Fruit fly (Drosophila melanogaster) whole organism, embryonic: ENCODE results near the gene mora.

ENCODE experiments used
- Adf1 ChIP-seq: fragments of 200-800 bp; sonication (Bioruptor generic); IDR thresholded peaks from 2 replicates; pipeline ENCODE4 v1.3.6; 2022; ENCODE audit warnings: missing biosample characterization, missing genetic modification characterization
- CG1024 ChIP-seq: fragments of 200-800 bp; sonication (Bioruptor generic); IDR thresholded peaks from 2 replicates; pipeline ENCODE4 v1.3.6; 2022; ENCODE audit warnings: missing biosample characterization, missing genetic modification characterization
- CG10267 ChIP-seq: fragments of 200-800 bp; sonication (Bioruptor generic); optimal IDR thresholded peaks from 2 replicates; lab custom pipeline; 2018; ENCODE audit warnings: missing biosample characterization, mild to moderate bottlenecking, missing genetic modification characterization, moderate library complexity
- CG11695 ChIP-seq: fragments of 200-800 bp; sonication (Bioruptor generic); IDR thresholded peaks from 3 replicates; pipeline ENCODE4 v1.3.6; 2022; ENCODE audit warnings: missing biosample characterization, missing genetic modification characterization
- CG12236 ChIP-seq: fragments of 200-800 bp; sonication (Bioruptor generic); optimal IDR thresholded peaks from 2 replicates; lab custom pipeline; 2016; ENCODE audit warnings: missing biosample characterization, missing genetic modification characterization
- CG12299 ChIP-seq: fragments of 200-800 bp; sonication (Bioruptor generic); optimal IDR thresholded peaks from 2 replicates; lab custom pipeline; 2018; ENCODE audit warnings: missing biosample characterization, mild to moderate bottlenecking, missing genetic modification characterization
- CG12942 ChIP-seq: fragments of 200-800 bp; sonication (Bioruptor generic); optimal IDR thresholded peaks from 3 replicates; lab custom pipeline; 2016; ENCODE audit warnings: missing biosample characterization, missing genetic modification characterization
- CG15601 ChIP-seq: fragments of 200-800 bp; sonication (Bioruptor generic); optimal IDR thresholded peaks from 3 replicates; lab custom pipeline; 2019; ENCODE audit warnings: missing biosample characterization, mild to moderate bottlenecking, missing genetic modification characterization, moderate library complexity
- CG1603 ChIP-seq: fragments of 200-800 bp; sonication (Bioruptor generic); optimal IDR thresholded peaks from 2 replicates; lab custom pipeline; 2019; ENCODE audit warnings: missing biosample characterization, mild to moderate bottlenecking, missing genetic modification characterization, moderate library complexity
- CG17361 ChIP-seq: fragments of 200-800 bp; sonication (Bioruptor generic); IDR thresholded peaks from 3 replicates; pipeline ENCODE4 v1.3.6; 2022; ENCODE audit warnings: missing biosample characterization, missing genetic modification characterization
- CG17802 ChIP-seq: fragments of 200-800 bp; sonication (Bioruptor generic); optimal IDR thresholded peaks from 2 replicates; lab custom pipeline; 2018; ENCODE audit warnings: missing biosample characterization, mild to moderate bottlenecking, missing genetic modification characterization, moderate library complexity
- CG17912 ChIP-seq: fragments of 200-800 bp; sonication (Bioruptor generic); optimal IDR thresholded peaks from 2 replicates; lab custom pipeline; 2018; ENCODE audit warnings: missing biosample characterization, mild to moderate bottlenecking, missing genetic modification characterization
- CG1832 ChIP-seq: fragments of 200-800 bp; sonication (Bioruptor generic); optimal IDR thresholded peaks from 2 replicates; lab custom pipeline; 2017; ENCODE audit warnings: missing biosample characterization, mild to moderate bottlenecking, missing genetic modification characterization, inconsistent platforms
- CG18476 ChIP-seq: fragments of 200-800 bp; sonication (Bioruptor generic); optimal IDR thresholded peaks from 2 replicates; lab custom pipeline; 2016; ENCODE audit warnings: missing biosample characterization, mild to moderate bottlenecking, missing genetic modification characterization
- CG31365 ChIP-seq: fragments of 200-800 bp; sonication (Bioruptor generic); optimal IDR thresholded peaks from 2 replicates; lab custom pipeline; 2018; ENCODE audit warnings: missing biosample characterization, mild to moderate bottlenecking, missing genetic modification characterization
- CG4854 ChIP-seq: fragments of 200-800 bp; sonication (Bioruptor generic); optimal IDR thresholded peaks from 2 replicates; lab custom pipeline; 2016; ENCODE audit warnings: missing biosample characterization, missing genetic modification characterization, inconsistent platforms
- CG6683 ChIP-seq: fragments of 200-800 bp; sonication (Bioruptor generic); optimal IDR thresholded peaks from 2 replicates; lab custom pipeline; 2017; ENCODE audit warnings: missing biosample characterization, mild to moderate bottlenecking, missing genetic modification characterization, missing genetic modification reagents
- CG6854 ChIP-seq: fragments of 200-800 bp; sonication (Bioruptor generic); optimal IDR thresholded peaks from 3 replicates; lab custom pipeline; 2017; ENCODE audit warnings: missing biosample characterization, mild to moderate bottlenecking, missing genetic modification characterization
- CG7786 ChIP-seq: fragments of 200-800 bp; sonication (Bioruptor generic); optimal IDR thresholded peaks from 2 replicates; lab custom pipeline; 2016; ENCODE audit warnings: missing biosample characterization, missing genetic modification characterization
- CG7963 ChIP-seq: fragments of 200-800 bp; sonication (Bioruptor generic); IDR thresholded peaks from 3 replicates; pipeline ENCODE4 v1.3.6; 2022; ENCODE audit warnings: missing biosample characterization, missing genetic modification characterization; ENCODE audit not compliant: partially characterized antibody
- CG8281 ChIP-seq: fragments of 200-800 bp; sonication (Bioruptor generic); optimal IDR thresholded peaks from 2 replicates; lab custom pipeline; 2018; ENCODE audit warnings: missing biosample characterization, mild to moderate bottlenecking, missing genetic modification characterization, moderate library complexity
- CG8290 ChIP-seq, 3 experiments: fragments of 200-800 bp; sonication (Bioruptor generic); optimal IDR thresholded peaks; 2 replicates each; lab custom pipeline; 2016 to 2019; ENCODE audit warnings: missing biosample characterization in 3 of 3, missing genetic modification characterization in 3 of 3, mild to moderate bottlenecking in 2 of 3, moderate library complexity in 1 of 3
- CG8944 ChIP-seq: fragments of 200-800 bp; sonication (Bioruptor generic); optimal IDR thresholded peaks from 3 replicates; lab custom pipeline; 2016; ENCODE audit warnings: missing biosample characterization, missing genetic modification characterization
- D19A ChIP-seq: fragments of 200-800 bp; optimal IDR thresholded peaks from 3 replicates; lab custom pipeline; 2019; ENCODE audit warnings: missing biosample characterization, mild to moderate bottlenecking, missing genetic modification characterization, moderate library complexity
- D19B ChIP-seq: fragments of 200-800 bp; sonication (Bioruptor generic); optimal IDR thresholded peaks from 2 replicates; lab custom pipeline; 2017; ENCODE audit warnings: missing biosample characterization, mild to moderate bottlenecking, missing genetic modification characterization
- E2f1 ChIP-seq: fragments of 200-800 bp; sonication (Bioruptor generic); IDR thresholded peaks from 2 replicates; pipeline ENCODE4 v1.3.6; 2022; ENCODE audit warnings: missing biosample characterization, missing genetic modification characterization
- ERR ChIP-seq: fragments of 200-800 bp; sonication (Bioruptor generic); optimal IDR thresholded peaks from 2 replicates; lab custom pipeline; 2016; ENCODE audit warnings: missing biosample characterization, missing genetic modification characterization
- Eip74EF ChIP-seq, 2 experiments: fragments of 200-800 bp in 1 of 2; fragments of >200 bp in 1 of 2; sonication (Bioruptor generic) in 1 of 2; optimal IDR thresholded peaks; 2 replicates each; lab custom pipeline; 2017 to 2019; ENCODE audit warnings: missing biosample characterization in 2 of 2, missing genetic modification characterization in 2 of 2, mild to moderate bottlenecking in 1 of 2, moderate library complexity in 1 of 2
- Hr39 ChIP-seq: fragments of >200 bp; optimal IDR thresholded peaks from 2 replicates; lab custom pipeline; 2017
- Hsf ChIP-seq: fragments of 200-800 bp; sonication (Bioruptor generic); optimal IDR thresholded peaks from 3 replicates; lab custom pipeline; 2016; ENCODE audit warnings: missing biosample characterization, missing genetic modification characterization
- Lim3 ChIP-seq: fragments of 200-800 bp; sonication (Bioruptor generic); IDR thresholded peaks from 2 replicates; pipeline ENCODE4 v1.3.6; 2022; ENCODE audit warnings: missing biosample characterization, missing genetic modification characterization
- Lpt ChIP-seq: fragments of >200 bp; optimal IDR thresholded peaks from 2 replicates; lab custom pipeline; 2018; ENCODE audit warnings: missing biosample characterization, missing genetic modification characterization
- Rx ChIP-seq: fragments of 200-800 bp; sonication (Bioruptor generic); IDR thresholded peaks from 2 replicates; pipeline ENCODE4 v1.3.6; 2022; ENCODE audit warnings: missing biosample characterization, missing genetic modification characterization
- Sry-δ ChIP-seq: fragments of 200-800 bp; sonication (Bioruptor generic); optimal IDR thresholded peaks from 2 replicates; lab custom pipeline; 2016; ENCODE audit warnings: missing biosample characterization, missing genetic modification characterization
- ac ChIP-seq: fragments of 200-800 bp; sonication (Bioruptor generic); optimal IDR thresholded peaks from 3 replicates; lab custom pipeline; 2017; ENCODE audit warnings: missing biosample characterization, mild to moderate bottlenecking, missing genetic modification characterization
- az2 ChIP-seq: fragments of 200-800 bp; sonication (Bioruptor generic); optimal IDR thresholded peaks from 3 replicates; lab custom pipeline; 2016; ENCODE audit warnings: missing biosample characterization, missing genetic modification characterization
- bsh ChIP-seq, 2 experiments: fragments of 200-800 bp; sonication (Bioruptor generic); optimal IDR thresholded peaks; 2 replicates each; lab custom pipeline; 2017 to 2018; ENCODE audit warnings: mild to moderate bottlenecking in 2 of 2, missing biosample characterization in 2 of 2, missing genetic modification characterization in 2 of 2, moderate library complexity in 1 of 2
- btn ChIP-seq: fragments of 200-800 bp; sonication (Bioruptor generic); optimal IDR thresholded peaks from 2 replicates; lab custom pipeline; 2016; ENCODE audit warnings: missing biosample characterization, missing genetic modification characterization
- dati ChIP-seq: fragments of 200-800 bp; sonication (Bioruptor generic); IDR thresholded peaks from 2 replicates; pipeline ENCODE4 v1.3.6; 2022; ENCODE audit warnings: missing biosample characterization, missing genetic modification characterization
- eve ChIP-seq, 2 experiments: fragments of >200 bp; optimal IDR thresholded peaks; 2 replicates each; lab custom pipeline; 2017; ENCODE audit warnings: missing biosample characterization in 2 of 2, missing genetic modification characterization in 2 of 2
- fru ChIP-seq: fragments of >200 bp; optimal IDR thresholded peaks from 2 replicates; lab custom pipeline; 2017
- ind ChIP-seq: fragments of 200-800 bp; sonication (Bioruptor generic); optimal IDR thresholded peaks from 3 replicates; lab custom pipeline; 2016; ENCODE audit warnings: missing biosample characterization, missing genetic modification characterization
- lmd ChIP-seq: fragments of 200-800 bp; sonication (Bioruptor generic); IDR thresholded peaks from 2 replicates; pipeline ENCODE4 v1.3.6; 2022; ENCODE audit warnings: missing biosample characterization, missing genetic modification characterization
- lov ChIP-seq, 2 experiments: fragments of 200-800 bp in 1 of 2; fragments of >200 bp in 1 of 2; sonication (Bioruptor generic) in 1 of 2; IDR thresholded peaks in 1 of 2; optimal IDR thresholded peaks in 1 of 2; 2 replicates in 1 of 2; 3 replicates in 1 of 2; pipeline versions ENCODE4 v1.3.6 to Lab custom; 2017 to 2022; ENCODE audit warnings: missing biosample characterization in 1 of 2, missing genetic modification characterization in 1 of 2
- sim ChIP-seq: fragments of 200-800 bp; sonication (Bioruptor generic); IDR thresholded peaks from 2 replicates; pipeline ENCODE4 v1.3.6; 2022; ENCODE audit warnings: missing biosample characterization, missing genetic modification characterization
- sisA ChIP-seq: fragments of 200-800 bp; sonication (Bioruptor generic); IDR thresholded peaks from 2 replicates; pipeline ENCODE4 v1.3.6; 2022; ENCODE audit warnings: missing biosample characterization, missing genetic modification characterization
- sug ChIP-seq: fragments of 200-800 bp; optimal IDR thresholded peaks from 2 replicates; lab custom pipeline; 2019; ENCODE audit warnings: missing biosample characterization, mild to moderate bottlenecking, missing genetic modification characterization, moderate library complexity
- tin ChIP-seq: fragments of 200-800 bp; sonication (Bioruptor generic); optimal IDR thresholded peaks from 3 replicates; lab custom pipeline; 2016; ENCODE audit warnings: missing biosample characterization, missing genetic modification characterization
- tio ChIP-seq: fragments of 200-800 bp; sonication (Bioruptor generic); optimal IDR thresholded peaks from 2 replicates; lab custom pipeline; 2017; ENCODE audit warnings: missing biosample characterization, missing genetic modification characterization, inconsistent platforms
- vfl ChIP-seq: fragments of 200-800 bp; sonication (Bioruptor generic); optimal IDR thresholded peaks from 2 replicates; lab custom pipeline; 2016; ENCODE audit warnings: missing biosample characterization, missing genetic modification characterization
- vnd ChIP-seq: fragments of 200-800 bp; sonication (Bioruptor generic); IDR thresholded peaks from 3 replicates; pipeline ENCODE4 v1.3.6; 2022; ENCODE audit warnings: missing biosample characterization, missing genetic modification characterization; ENCODE audit not compliant: partially characterized antibody
- zen ChIP-seq: fragments of 200-800 bp; sonication (Bioruptor generic); optimal IDR thresholded peaks from 3 replicates; lab custom pipeline; 2018; ENCODE audit warnings: missing biosample characterization, mild to moderate bottlenecking, missing genetic modification characterization, moderate library complexity

The mora gene

DNA sequence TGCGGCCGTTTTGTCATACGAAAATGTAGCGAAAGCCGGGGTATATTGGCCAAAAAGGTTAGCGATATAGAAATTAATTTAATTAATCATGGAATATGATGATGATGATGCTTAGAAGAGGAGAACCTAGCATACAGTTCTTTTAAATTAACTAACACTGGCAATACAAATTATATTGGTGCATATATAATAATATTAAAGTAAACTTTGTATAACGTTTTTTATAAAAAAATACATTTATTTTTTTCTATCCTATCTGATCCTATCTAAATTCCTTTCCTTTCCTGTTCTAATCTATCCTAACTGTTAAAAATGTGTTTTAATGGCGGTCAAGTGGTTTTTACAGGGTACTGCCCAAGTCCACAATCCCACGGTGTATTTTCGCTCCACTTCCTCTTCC lies 19.8 kb downstream of the mora start (continued):
- TF ChIP-seq bsh (GFP tag; optimal IDR thresholded peaks at IDR 0.05; lab: Kevin White, UChicago) (no peak), CG18476 (GFP tag; lab: Kevin White, UChicago) (no peak), CG1832 (GFP tag; lab: Kevin White, UChicago) (no peak), CG4854 (GFP tag; lab: Kevin White, UChicago) (no peak), fru (lab: Kevin White, UChicago) (no peak), btn (GFP tag; lab: Kevin White, UChicago) (no peak), sim (GFP tag; lab: Robert Waterston, UW) (no peak), lmd (GFP tag; lab: Robert Waterston, UW) (no peak), tio (peak; percentile 11), ERR (GFP tag; lab: Kevin White, UChicago) (no peak), CG8281 (tag; lab: Kevin White, UChicago) (no peak), CG6683 (GFP tag; lab: Kevin White, UChicago) (no peak), lov (optimal IDR thresholded peaks at IDR 0.05; lab: Kevin White, UChicago) (no peak), lov (GFP tag; IDR thresholded peaks at IDR 0.05; lab: Robert Waterston, UW) (no peak), ind (peak; percentile 5), vnd (GFP tag; lab: Robert Waterston, UW) (no peak), CG17802 (tag; lab: Kevin White, UChicago) (no peak), Hr39 (no peak), vfl (GFP tag; lab: Kevin White, UChicago) (no peak), CG17912 (GFP tag; lab: Kevin White, UChicago) (no peak), CG1024 (GFP tag; lab: Robert Waterston, UW) (no peak), sisA (0 out of 2 replicates have a peak, but pooled peaks have one; percentile 24), Eip74EF (GFP tag; optimal IDR thresholded peaks at IDR 0.05; lab: Kevin White, UChicago) (peak in 1 of 2 experiments; percentile 54), CG10267 (tag; lab: Kevin White, UChicago) (no peak), sug (tag; lab: Kevin White, UChicago) (no peak), CG11695 (GFP tag; lab: Robert Waterston, UW) (no peak), ac (GFP tag; lab: Kevin White, UChicago) (no peak), D19A (tag; lab: Kevin White, UChicago) (no peak), CG1603 (no peak), CG7963 (GFP tag; lab: Robert Waterston, UW) (no peak), CG7786 (GFP tag; lab: Kevin White, UChicago) (no peak), CG12942 (GFP tag; lab: Kevin White, UChicago) (no peak), tin (GFP tag; lab: Kevin White, UChicago) (no peak), E2f1 (no peak), Lim3 (GFP tag; lab: Robert Waterston, UW) (no peak), CG15601 (no peak), dati (no peak), Sry-δ (no peak), CG12299 (tag; lab: Kevin White, UChicago) (no peak), eve (GFP tag; optimal IDR thresholded peaks at IDR 0.05; lab: Kevin White, UChicago) (no peak), D19B (peak; percentile 77), az2 (GFP tag; lab: Kevin White, UChicago) (peak; percentile 22), CG8944 (GFP tag; lab: Kevin White, UChicago) (no peak), CG6854 (GFP tag; lab: Kevin White, UChicago) (no peak), CG17361 (peak; percentile 68; the same call in 2 of the 3 replicates), Adf1 (GFP tag; lab: Robert Waterston, UW) (no peak), Hsf (no peak), Rx (GFP tag; lab: Robert Waterston, UW) (no peak), zen (tag; lab: Kevin White, UChicago) (no peak), CG8290 (GFP tag; optimal IDR thresholded peaks at IDR 0.05; lab: Kevin White, UChicago) (no peak), CG8290 (tag; optimal IDR thresholded peaks at IDR 0.05; lab: Kevin White, UChicago) (no peak), Lpt (no peak), CG12236 (no peak), CG31365 (tag; lab: Kevin White, UChicago) (no peak)
